Fruit fly (Drosophila melanogaster): ENCODE data around the gene CG15525.

CG15525 gene

dm6 chr3R:30014977-30015514 is 17.6 kb upstream of the CG15525 start, which contains the start of gene CG7920 (continued):
- no peak for TF ChIP-seq CG7271 (tag; optimal IDR thresholded peaks at IDR 0.05)
- TF ChIP-seq CG34422 (GFP tag; IDR thresholded peaks at IDR 0.05), result peak; percentile 55; the same call in 2 of the 3 replicates
- 0 out of 3 replicates have a peak, but pooled peaks have one; percentile 15 for TF ChIP-seq CG6175 (GFP tag; IDR thresholded peaks at IDR 0.05)
- peak; percentile 55 for TF ChIP-seq nerfin-2 (GFP tag; IDR thresholded peaks at IDR 0.05; ENCODE audit: partially characterized antibody)
- TF ChIP-seq ro (GFP tag; IDR thresholded peaks at IDR 0.05), result no peak
- peak; percentile 26 for TF ChIP-seq MESR4 (GFP tag; optimal IDR thresholded peaks at IDR 0.05)
- TF ChIP-seq Bteb2 (GFP tag; optimal IDR thresholded peaks at IDR 0.05), result peak; percentile 29
- TF ChIP-seq CG1792 (GFP tag; optimal IDR thresholded peaks at IDR 0.05), result no peak
- no peak for TF ChIP-seq wek (GFP tag; optimal IDR thresholded peaks at IDR 0.05)
- peak; percentile 12; the same call in 1 of the 2 replicates for TF ChIP-seq NFAT (GFP tag; IDR thresholded peaks at IDR 0.05)
- peak; percentile 89 for TF ChIP-seq CG13287 (GFP tag; IDR thresholded peaks at IDR 0.05; ENCODE audit: partially characterized antibody)
- TF ChIP-seq ranshi (GFP tag; IDR thresholded peaks at IDR 0.05), result no peak; the same call in 1 of the 2 replicates
- peak; percentile 83 for TF ChIP-seq Med (GFP tag)
- TF ChIP-seq CG4424 (GFP tag; optimal IDR thresholded peaks at IDR 0.05), result peak; percentile 20
- no peak for TF ChIP-seq Antp (GFP tag; optimal IDR thresholded peaks at IDR 0.05)
- peak; percentile 74 for TF ChIP-seq Sry-δ (GFP tag; optimal IDR thresholded peaks at IDR 0.05)
- no peak for TF ChIP-seq schlank (tag; optimal IDR thresholded peaks at IDR 0.05)
- TF ChIP-seq unc-4 (GFP tag; IDR thresholded peaks at IDR 0.05; ENCODE audit: partially characterized antibody), result peak; percentile 83
- TF ChIP-seq ERR (GFP tag; optimal IDR thresholded peaks at IDR 0.05), result no peak
- TF ChIP-seq CG15269 (tag; optimal IDR thresholded peaks at IDR 0.05), result peak; percentile 10
- TF ChIP-seq cwo (GFP tag; optimal IDR thresholded peaks at IDR 0.05), result peak; percentile 2
- TF ChIP-seq bab2 (GFP tag; optimal IDR thresholded peaks at IDR 0.05), result no peak
- no peak for TF ChIP-seq row (GFP tag; IDR thresholded peaks at IDR 0.05)
- peak; percentile 43 for TF ChIP-seq CG6854 (GFP tag; optimal IDR thresholded peaks at IDR 0.05)
- TF ChIP-seq CG3281 (GFP tag; optimal IDR thresholded peaks at IDR 0.05), result peak; percentile 46
- TF ChIP-seq CG14965 (GFP tag; optimal IDR thresholded peaks at IDR 0.05; ENCODE audit: borderline replicate concordance), result no peak
- peak; percentile 10 for TF ChIP-seq maf-S (GFP tag; optimal IDR thresholded peaks at IDR 0.05)
- peak; percentile 52 for TF ChIP-seq caup (GFP tag; optimal IDR thresholded peaks at IDR 0.05; ENCODE audit: severe bottlenecking)
- peak; percentile 37 for TF ChIP-seq Hand (GFP tag; optimal IDR thresholded peaks at IDR 0.05)
- no peak for TF ChIP-seq insv (GFP tag; optimal IDR thresholded peaks at IDR 0.05)
- TF ChIP-seq unpg (GFP tag; optimal IDR thresholded peaks at IDR 0.05), result peak; percentile 8
- TF ChIP-seq CG3726 (GFP tag; IDR thresholded peaks at IDR 0.05), result 0 out of 3 replicates have a peak, but pooled peaks have one; percentile 6
- no peak for TF ChIP-seq az2 (GFP tag; optimal IDR thresholded peaks at IDR 0.05)
- TF ChIP-seq NK7.1 (GFP tag; optimal IDR thresholded peaks at IDR 0.05), result no peak
- peak; percentile 71 for TF ChIP-seq Fer1 (GFP tag; optimal IDR thresholded peaks at IDR 0.05)
- no peak for TF ChIP-seq ash1 (GFP tag; optimal IDR thresholded peaks at IDR 0.05)
- TF ChIP-seq CG6791 (GFP tag; IDR thresholded peaks at IDR 0.05; ENCODE audit: partially characterized antibody), result peak; percentile 73
- peak; percentile 2 for TF ChIP-seq CG8290 (GFP tag; optimal IDR thresholded peaks at IDR 0.05)
- TF ChIP-seq CG8290 (tag; optimal IDR thresholded peaks at IDR 0.05), result peak in 1 of 2 experiments; percentile 46
- TF ChIP-seq h (optimal IDR thresholded peaks at IDR 0.05), result no peak
- TF ChIP-seq CG31441 (GFP tag; IDR thresholded peaks at IDR 0.05), result 0 out of 2 replicates have a peak, but pooled peaks have one; percentile 8
- TF ChIP-seq hth (optimal IDR thresholded peaks at IDR 0.05), result no peak
- TF ChIP-seq CG6813 (GFP tag; optimal IDR thresholded peaks at IDR 0.05), result no peak
- TF ChIP-seq CG2889 (GFP tag; IDR thresholded peaks at IDR 0.05), result 0 out of 3 replicates have a peak, but pooled peaks have one; percentile 16
- TF ChIP-seq CG8924 (tag; optimal IDR thresholded peaks at IDR 0.05), result peak; percentile 8
- TF ChIP-seq tin (GFP tag; optimal IDR thresholded peaks at IDR 0.05), result peak; percentile 9
- no peak for TF ChIP-seq Hr51 (GFP tag; optimal IDR thresholded peaks at IDR 0.05)
- peak; percentile 81 for TF ChIP-seq CG34224 (GFP tag; IDR thresholded peaks at IDR 0.05; ENCODE audit: partially characterized antibody)
- peak; percentile 50; the same call in 1 of the 2 replicates for TF ChIP-seq Drgx (GFP tag; IDR thresholded peaks at IDR 0.05)
- TF ChIP-seq dpn (GFP tag; optimal IDR thresholded peaks at IDR 0.05), result peak; percentile 3 to 29
